Worm (Caenorhabditis elegans): ENCODE data around the gene fbxa-79.

- TF ChIP-seq flt-1 (GFP tag; IDR thresholded peaks at IDR 0.05): no peak
- TF ChIP-seq ama-1 (optimal IDR thresholded peaks at IDR 0.05): no peak
Observed at ce11 chrIII:1324513-1324912, 16.4 kb upstream of the fbxa-79 start, which contains the start of gene fbxa-14.
